Worm (Caenorhabditis elegans) whole organism, young adult: Measurements from ENCODE around the gene C47A4.1.
"Not testable (repeated sequence)": the region's sequence is repeated elsewhere in the genome, so short reads cannot be mapped to it uniquely, and the experiment has no call there.

Experiments used
- B0336.3 ChIP-seq: fragments of 200-800 bp; sonication (Bioruptor generic); IDR thresholded peaks from 2 replicates; pipeline ENCODE4 v1.3.6; 2022; ENCODE audit warnings: missing genetic modification characterization, missing compliant biosample characterization
- C17E4.6 ChIP-seq: fragments of 200-800 bp; sonication (Bioruptor generic); IDR thresholded peaks from 2 replicates; pipeline ENCODE4 v1.3.6; 2022; ENCODE audit warnings: missing genetic modification reagents, missing genetic modification characterization, missing compliant biosample characterization
- F10E7.11 ChIP-seq: sonication (generic microtip); optimal IDR thresholded peaks from 2 replicates; lab custom pipeline; 2017; ENCODE audit warnings: mild to moderate bottlenecking, missing genetic modification characterization, moderate library complexity, missing compliant biosample characterization
- F22D6.2 ChIP-seq: sonication (generic microtip); optimal IDR thresholded peaks from 2 replicates; lab custom pipeline; 2016; ENCODE audit warnings: mild to moderate bottlenecking, missing genetic modification characterization, missing compliant biosample characterization
- F52B5.7 ChIP-seq: sonication (generic microtip); optimal IDR thresholded peaks from 2 replicates; lab custom pipeline; 2016; ENCODE audit warnings: mild to moderate bottlenecking, missing genetic modification characterization, missing compliant biosample characterization
- T26A5.8 ChIP-seq: sonication (generic microtip); optimal IDR thresholded peaks from 2 replicates; lab custom pipeline; 2016; ENCODE audit warnings: missing genetic modification characterization, missing compliant biosample characterization
- Y53F4B.3 ChIP-seq: fragments of 200-800 bp; sonication (Bioruptor generic); IDR thresholded peaks from 2 replicates; pipeline ENCODE4 v1.3.6; 2022; ENCODE audit warnings: missing genetic modification reagents, missing genetic modification characterization, missing compliant biosample characterization
- Y56A3A.18 ChIP-seq: fragments of 200-800 bp; sonication (Bioruptor generic); IDR thresholded peaks from 2 replicates; pipeline ENCODE4 v1.3.6; 2022; ENCODE audit warnings: missing genetic modification reagents, missing genetic modification characterization, missing compliant biosample characterization
- Y79H2A.3 ChIP-seq: fragments of 200-800 bp; sonication (Bioruptor generic); conservative IDR thresholded peaks from 2 replicates; pipeline ENCODE4 v1.3.6; 2022; ENCODE audit warnings: missing genetic modification reagents, missing genetic modification characterization, missing compliant biosample characterization
- akir-1 ChIP-seq: fragments of 200-800 bp; sonication (Bioruptor generic); optimal IDR thresholded peaks from 2 replicates; lab custom pipeline; 2018; ENCODE audit warnings: mild to moderate bottlenecking, missing genetic modification characterization, moderate library complexity, missing compliant biosample characterization
- attf-6 ChIP-seq: fragments of 200-800 bp; sonication (Bioruptor generic); IDR thresholded peaks from 2 replicates; pipeline ENCODE4 v1.3.6; 2022; ENCODE audit warnings: missing genetic modification reagents, missing genetic modification characterization, missing compliant biosample characterization
- ceh-100 ChIP-seq: fragments of 200-800 bp; sonication (Bioruptor generic); IDR thresholded peaks from 2 replicates; pipeline ENCODE4 v1.3.6; 2022; ENCODE audit warnings: missing genetic modification reagents, missing genetic modification characterization, missing compliant biosample characterization
- ceh-40 ChIP-seq: fragments of 200-800 bp; sonication (Bioruptor generic); IDR thresholded peaks from 2 replicates; pipeline ENCODE4 v1.3.6; 2022; ENCODE audit warnings: missing genetic modification characterization, missing compliant biosample characterization
- ceh-91 ChIP-seq: fragments of 200-800 bp; sonication (Bioruptor generic); IDR thresholded peaks from 2 replicates; pipeline ENCODE4 v1.3.6; 2022; ENCODE audit warnings: missing genetic modification reagents, missing genetic modification characterization, missing compliant biosample characterization
- chd-7 ChIP-seq: sonication (generic microtip); optimal IDR thresholded peaks from 2 replicates; lab custom pipeline; 2016; ENCODE audit warnings: mild to moderate bottlenecking, missing genetic modification characterization, moderate library complexity, missing compliant biosample characterization
- dpl-1 ChIP-seq: fragments of 150-350 bp; optimal IDR thresholded peaks from 2 replicates; lab custom pipeline; 2014; ENCODE audit warnings: missing biosample characterization, missing genetic modification reagents, missing genetic modification characterization
- efl-1 ChIP-seq: fragments of 150-350 bp; optimal IDR thresholded peaks from 2 replicates; lab custom pipeline; 2014; ENCODE audit warnings: missing biosample characterization, missing genetic modification reagents, missing genetic modification characterization
- egl-18 ChIP-seq: fragments of 200-800 bp; sonication (Bioruptor generic); IDR thresholded peaks from 2 replicates; pipeline ENCODE4 v1.3.6; 2022; ENCODE audit warnings: missing genetic modification reagents, missing genetic modification characterization, missing compliant biosample characterization
- egrh-3 ChIP-seq: fragments of 200-800 bp; sonication (Bioruptor generic); IDR thresholded peaks from 2 replicates; pipeline ENCODE4 v1.3.6; 2022; ENCODE audit warnings: missing genetic modification reagents, missing genetic modification characterization, missing compliant biosample characterization
- ekl-4 ChIP-seq: fragments of 200-800 bp; sonication (Bioruptor generic); IDR thresholded peaks from 2 replicates; pipeline ENCODE4 v1.3.6; 2022; ENCODE audit warnings: missing genetic modification reagents, missing genetic modification characterization, missing compliant biosample characterization
- gei-17 ChIP-seq: fragments of 200-800 bp; sonication (Bioruptor generic); optimal IDR thresholded peaks from 2 replicates; lab custom pipeline; 2018; ENCODE audit warnings: mild to moderate bottlenecking, missing genetic modification characterization, missing compliant biosample characterization
- hsf-1 ChIP-seq: fragments of 200-800 bp; sonication (Bioruptor generic); IDR thresholded peaks from 2 replicates; pipeline ENCODE4 v1.3.6; 2022; ENCODE audit warnings: missing genetic modification reagents, missing genetic modification characterization, missing compliant biosample characterization
- lin-35 ChIP-seq, 3 experiments: fragments of 150-350 bp in 2 of 3; sonication (generic microtip) in 1 of 3; optimal IDR thresholded peaks; 2 replicates each; lab custom pipeline; 2014 to 2018; ENCODE audit warnings: missing biosample characterization in 3 of 3, missing genetic modification characterization in 3 of 3, missing genetic modification reagents in 3 of 3
- lsy-27 ChIP-seq: sonication (generic microtip); optimal IDR thresholded peaks from 2 replicates; lab custom pipeline; 2017; ENCODE audit warnings: missing genetic modification characterization, mild to moderate bottlenecking, missing compliant biosample characterization, antibody characterized with exemption, missing genotype, borderline replicate concordance; ENCODE audit not compliant: insufficient read depth
- madf-6 ChIP-seq: fragments of 200-800 bp; sonication (Bioruptor generic); IDR thresholded peaks from 2 replicates; pipeline ENCODE4 v1.3.6; 2022; ENCODE audit warnings: missing genetic modification reagents, missing genetic modification characterization, missing compliant biosample characterization
- mel-28 ChIP-seq: sonication (generic microtip); optimal IDR thresholded peaks from 2 replicates; lab custom pipeline; 2016; ENCODE audit warnings: borderline replicate concordance, mild to moderate bottlenecking, missing genetic modification characterization, missing compliant biosample characterization
- rpc-1 ChIP-seq, 2 experiments: fragments of 150-350 bp in 1 of 2; sonication (generic microtip) in 1 of 2; optimal IDR thresholded peaks; 2 replicates each; lab custom pipeline; 2014 to 2018; ENCODE audit warnings: missing biosample characterization in 1 of 2, missing genetic modification characterization in 1 of 2, missing genetic modification reagents in 1 of 2, missing genotype in 1 of 2
- snpc-4 ChIP-seq, 5 experiments: fragments of 150-350 bp in 1 of 5; sonication (generic microtip) in 4 of 5; optimal IDR thresholded peaks; 2 replicates each; lab custom pipeline; 2014 to 2018; ENCODE audit warnings: missing genetic modification characterization in 5 of 5, missing biosample characterization in 3 of 5, antibody characterized with exemption in 2 of 5, mild to moderate bottlenecking in 2 of 5, missing compliant biosample characterization in 2 of 5, missing genotype in 2 of 5, moderate library complexity in 2 of 5, missing genetic modification reagents in 1 of 5
- somi-1 ChIP-seq: fragments of 200-800 bp; sonication (Bioruptor generic); optimal IDR thresholded peaks from 2 replicates; lab custom pipeline; 2018; ENCODE audit warnings: mild to moderate bottlenecking, missing genetic modification characterization, missing compliant biosample characterization
- sptf-2 ChIP-seq: fragments of 200-800 bp; sonication (Bioruptor generic); optimal IDR thresholded peaks from 2 replicates; lab custom pipeline; 2018; ENCODE audit warnings: mild to moderate bottlenecking, missing genetic modification characterization, missing compliant biosample characterization
- unc-130 ChIP-seq: sonication (generic microtip); optimal IDR thresholded peaks from 2 replicates; lab custom pipeline; 2016; ENCODE audit warnings: missing genetic modification reagents, missing genetic modification characterization, missing compliant biosample characterization
- ztf-25 ChIP-seq: fragments of 200-800 bp; sonication (Bioruptor generic); IDR thresholded peaks from 2 replicates; pipeline ENCODE4 v1.3.6; 2022; ENCODE audit warnings: missing genetic modification reagents, missing genetic modification characterization, missing compliant biosample characterization
- ztf-26 ChIP-seq: sonication (generic microtip); optimal IDR thresholded peaks from 2 replicates; lab custom pipeline; 2017; ENCODE audit warnings: missing genetic modification characterization, missing compliant biosample characterization

The C47A4.1 gene

DNA sequence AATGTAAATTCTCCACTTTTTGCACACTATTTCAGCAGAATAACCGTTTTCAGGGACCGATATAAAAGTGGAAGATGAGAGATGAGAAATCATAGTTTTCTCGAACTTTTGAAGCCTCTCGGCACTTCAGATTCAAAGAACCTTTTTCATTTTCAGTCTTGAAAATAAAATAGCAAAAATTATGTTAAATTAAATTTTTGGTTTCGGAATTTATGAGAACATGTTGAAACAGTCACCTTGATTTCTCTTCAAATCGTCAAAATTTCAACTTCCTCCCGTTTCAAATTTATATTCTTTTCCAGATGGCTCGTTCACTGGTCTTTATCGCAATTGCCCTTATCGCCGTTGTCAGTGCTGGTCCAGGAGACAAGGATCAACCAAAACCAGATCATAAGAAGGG lies 37.5 kb downstream of the C47A4.1 start, which contains the start of gene srlf-26:
TSS of gene srlf-26 (plus strand) at position 301 of the 400 bp plus-strand sequence.
- no peak for TF ChIP-seq somi-1 (GFP tag; lab: Kevin White, UChicago)
- TF ChIP-seq unc-130 (GFP tag; lab: Kevin White, UChicago): no peak
- no peak for TF ChIP-seq attf-6 (GFP tag; lab: Robert Waterston, UW)
- no peak for TF ChIP-seq efl-1 (GFP tag; lab: Kevin White, UChicago)
- TF ChIP-seq chd-7 (tag; lab: Kevin White, UChicago): no peak
- TF ChIP-seq C17E4.6 (GFP tag; lab: Robert Waterston, UW): no peak
- TF ChIP-seq akir-1: no peak
- TF ChIP-seq ztf-26 (tag; lab: Kevin White, UChicago): no peak
- TF ChIP-seq ekl-4 (GFP tag; lab: Robert Waterston, UW): no peak
- no peak for TF ChIP-seq lsy-27 (tag; lab: Kevin White, UChicago)
- TF ChIP-seq Y56A3A.18 (GFP tag; lab: Robert Waterston, UW): no peak

DNA sequence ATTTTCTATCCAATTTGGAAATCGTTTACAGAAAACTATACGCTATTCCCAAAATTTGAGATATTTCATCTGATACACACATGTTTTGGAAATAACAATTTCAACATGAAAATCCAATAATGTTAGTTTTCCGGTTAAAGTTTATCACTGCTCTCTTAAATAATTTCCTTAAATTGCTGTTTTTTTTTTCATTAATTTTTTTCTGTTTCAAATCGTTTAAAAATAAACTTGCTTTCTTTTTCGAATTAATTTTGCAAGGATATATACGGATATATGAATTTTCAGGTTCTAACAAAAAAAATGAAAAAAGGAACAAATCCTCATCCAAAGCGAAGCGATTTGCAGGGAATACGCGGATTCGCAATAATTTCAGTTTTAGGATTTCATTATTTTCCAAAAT lies 42.7 kb downstream of the C47A4.1 start, which contains the start of gene oac-48:
TSS of gene oac-48 (plus strand) at position 301 of the 400 bp plus-strand sequence.
- TF ChIP-seq lin-35 (GFP tag; optimal IDR thresholded peaks at IDR 0.05; lab: Kevin White, UChicago): no peak
- no peak for TF ChIP-seq T26A5.8
- no peak for TF ChIP-seq ceh-91
- TF ChIP-seq egl-18 (GFP tag; lab: Robert Waterston, UW): no peak
- TF ChIP-seq gei-17: no peak
- no peak for TF ChIP-seq sptf-2 (GFP tag; lab: Kevin White, UChicago)
- TF ChIP-seq lsy-27 (tag; lab: Kevin White, UChicago): no peak
- TF ChIP-seq B0336.3 (GFP tag; lab: Robert Waterston, UW): no peak
- TF ChIP-seq F22D6.2 (tag; lab: Kevin White, UChicago): no peak
- TF ChIP-seq dpl-1 (GFP tag; lab: Kevin White, UChicago): no peak
- TF ChIP-seq F10E7.11 (tag; lab: Kevin White, UChicago): no peak
- TF ChIP-seq F52B5.7: no peak

DNA sequence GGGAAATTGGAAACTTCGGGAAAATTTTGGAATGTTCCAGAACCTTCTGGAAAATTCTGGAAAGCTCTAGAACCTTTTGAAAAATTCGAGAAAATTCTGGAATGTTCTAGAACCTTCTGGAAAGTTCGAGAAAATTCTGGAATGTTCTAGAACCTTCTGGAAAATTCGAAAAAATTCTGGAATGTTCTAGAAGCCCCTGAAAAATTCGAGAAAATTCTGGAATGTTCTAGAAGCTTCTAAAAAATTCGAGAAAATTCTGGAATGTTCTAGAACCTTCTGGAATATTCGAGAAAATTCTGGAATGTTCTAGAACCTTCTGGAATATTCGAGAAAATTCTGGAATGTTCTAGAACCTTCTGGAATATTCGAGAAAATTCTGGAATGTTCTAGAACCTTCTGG lies 48.2 kb downstream of the C47A4.1 start:
- TF ChIP-seq ekl-4 (GFP tag; lab: Robert Waterston, UW) (peak; percentile 76), ceh-100 (GFP tag; lab: Robert Waterston, UW) (0 out of 2 replicates have a peak, but pooled peaks have one; percentile 27), mel-28 (tag; lab: Kevin White, UChicago) (peak; percentile 67), Y53F4B.3 (GFP tag; lab: Robert Waterston, UW) (peak; percentile 32; the same call in 1 of the 2 replicates), Y79H2A.3 (peak; percentile 58; the same call in 1 of the 2 replicates), hsf-1 (GFP tag; lab: Robert Waterston, UW) (peak; percentile 98), egrh-3 (GFP tag; lab: Robert Waterston, UW) (peak; percentile 45), rpc-1 (optimal IDR thresholded peaks at IDR 0.05; lab: Kevin White, UChicago) (peak; percentile 37), Y56A3A.18 (GFP tag; lab: Robert Waterston, UW) (0 out of 2 replicates have a peak, but pooled peaks have one; percentile 69), attf-6 (GFP tag; lab: Robert Waterston, UW) (0 out of 2 replicates have a peak, but pooled peaks have one; percentile 67), ceh-40 (GFP tag; lab: Robert Waterston, UW) (0 out of 2 replicates have a peak, but pooled peaks have one; percentile 21), madf-6 (peak; percentile 61; the same call in 1 of the 2 replicates), snpc-4 (tag; optimal IDR thresholded peaks at IDR 0.05; lab: Kevin White, UChicago) (peak in 1 of 4 experiments; percentile 51), ztf-25 (GFP tag; lab: Robert Waterston, UW) (0 out of 2 replicates have a peak, but pooled peaks have one; percentile 43)
- TF ChIP-seq rpc-1 (tag; optimal IDR thresholded peaks at IDR 0.05; lab: Kevin White, UChicago); snpc-4 (GFP tag; optimal IDR thresholded peaks at IDR 0.05; lab: Kevin White, UChicago): not testable (repeated sequence)
